Worm (Caenorhabditis elegans): ENCODE results near the gene stip-1.

DNA sequence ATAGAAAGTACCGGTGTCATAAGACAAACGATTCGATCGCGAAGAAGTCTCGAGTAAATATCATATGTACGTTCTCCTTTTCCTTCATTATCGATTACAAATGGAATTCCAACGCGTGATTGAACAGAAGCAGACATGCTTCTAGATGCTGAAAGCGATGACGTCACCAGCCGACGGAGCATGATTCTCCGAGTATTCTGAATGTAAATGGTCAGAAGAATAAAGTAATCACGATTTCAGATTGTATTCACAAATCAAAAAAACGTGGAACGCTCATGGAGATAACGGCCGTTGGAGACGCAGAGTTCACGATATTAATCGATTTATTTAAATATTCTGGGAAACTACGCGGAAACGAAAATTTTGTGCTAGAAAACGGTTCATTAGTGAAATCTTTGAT, 47.2 kb downstream of the stip-1 start, which contains the start of gene clpp-1:
- TF ChIP-seq crh-2 (tag; optimal IDR thresholded peaks at IDR 0.05) (peak; percentile 5), mdl-1 (tag; optimal IDR thresholded peaks at IDR 0.05) (no peak), lsy-2 (tag; optimal IDR thresholded peaks at IDR 0.05) (peak in 1 of 2 experiments; percentile 29), zag-1 (tag; optimal IDR thresholded peaks at IDR 0.05) (no peak), aly-2 (tag; optimal IDR thresholded peaks at IDR 0.05) (no peak), fos-1 (tag; optimal IDR thresholded peaks at IDR 0.05) (no peak), nhr-23 (tag; optimal IDR thresholded peaks at IDR 0.05) (no peak), lin-11 (tag; optimal IDR thresholded peaks at IDR 0.05) (no peak), egl-27 (tag; optimal IDR thresholded peaks at IDR 0.05) (no peak), R02D3.7 (tag; optimal IDR thresholded peaks at IDR 0.05) (no peak)

All from whole organism, L2 larva.